Fruit fly (Drosophila melanogaster) Kc167 (cell line): ENCODE measurements around the gene ImpE3.

ENCODE experiments used
- Myc ChIP-seq: fragments of >200 bp; optimal IDR thresholded peaks from 2 replicates; lab custom pipeline; 2017; ENCODE audit warnings: missing external identifiers
- insv ChIP-seq: fragments of >200 bp; optimal IDR thresholded peaks from 3 replicates; lab custom pipeline; 2018; ENCODE audit warnings: missing external identifiers
- psq ChIP-seq: fragments of >200 bp; optimal IDR thresholded peaks from 2 replicates; lab custom pipeline; 2017; ENCODE audit warnings: missing external identifiers
- ttk ChIP-seq: sonication (Bioruptor generic); optimal IDR thresholded peaks from 2 replicates; lab custom pipeline; 2017; ENCODE audit warnings: missing external identifiers

- TF ChIP-seq psq (lab: Kevin White, UChicago) (no peak), ttk (lab: Kevin White, UChicago) (no peak), Myc (lab: Kevin White, UChicago) (no peak), insv (lab: Kevin White, UChicago) (no peak)
Observed at dm6 chr3R:8058984-8059383, 29.6 kb upstream of the ImpE3 start, which contains the start of gene mAChR-B.
